Worm (Caenorhabditis elegans): ENCODE results near the gene acr-3.

DNA sequence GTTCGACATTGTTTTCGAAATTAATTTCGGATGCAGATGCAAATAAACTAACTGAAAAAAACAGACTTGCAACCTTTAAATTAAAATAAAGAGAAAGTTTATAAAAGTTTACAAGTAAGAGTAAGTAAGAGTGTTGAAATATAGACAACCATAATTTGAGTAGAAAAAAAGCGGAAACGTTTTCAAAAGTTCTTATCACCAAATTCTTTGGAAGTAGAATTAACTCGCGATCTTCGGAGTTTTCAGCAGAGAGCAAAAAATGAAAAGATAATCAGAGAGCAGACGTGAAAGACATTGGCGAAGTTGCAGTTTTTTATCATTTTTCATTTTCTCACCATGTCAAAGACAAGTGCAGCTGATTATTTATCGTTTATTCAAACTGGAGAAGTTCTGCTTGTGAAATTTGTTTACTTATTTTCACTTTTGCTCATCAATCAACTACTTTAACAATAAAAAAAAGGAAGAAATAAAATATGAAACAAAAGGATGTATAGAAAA, 52.4 kb downstream of the acr-3 start, which contains the start of gene abts-4:
- no peak for TF ChIP-seq him-1 (tag; optimal IDR thresholded peaks at IDR 0.05)
- no peak for TF ChIP-seq W03F9.2 (tag; optimal IDR thresholded peaks at IDR 0.05)

Measured in whole organism, L4/young adult.